Worm (Caenorhabditis elegans) whole organism, late embryonic: ENCODE data around the gene T13C2.2.

Experiments used
- K09A11.1 ChIP-seq: sonication (generic microtip); optimal IDR thresholded peaks from 2 replicates; lab custom pipeline; 2017; ENCODE audit warnings: antibody characterized with exemption, mild to moderate bottlenecking, missing genetic modification characterization, missing compliant biosample characterization; ENCODE audit not compliant: insufficient read depth
- ceh-45 ChIP-seq: fragments of 200-800 bp; sonication (Bioruptor generic); IDR thresholded peaks from 2 replicates; pipeline ENCODE4 v1.3.6; 2022; ENCODE audit warnings: missing genetic modification reagents, missing genetic modification characterization, missing compliant biosample characterization
- ets-4 ChIP-seq: sonication (generic microtip); optimal IDR thresholded peaks from 2 replicates; lab custom pipeline; 2016; ENCODE audit warnings: missing genetic modification characterization, missing compliant biosample characterization
- eyg-1 ChIP-seq: sonication (generic microtip); optimal IDR thresholded peaks from 2 replicates; lab custom pipeline; 2016; ENCODE audit warnings: missing genotype, missing genetic modification characterization, missing compliant biosample characterization
- gmeb-2 ChIP-seq: sonication (generic microtip); optimal IDR thresholded peaks from 2 replicates; lab custom pipeline; 2016; ENCODE audit warnings: missing genetic modification characterization, inconsistent platforms, missing compliant biosample characterization
- hlh-30 ChIP-seq: sonication (generic microtip); optimal IDR thresholded peaks from 2 replicates; lab custom pipeline; 2017; ENCODE audit warnings: antibody characterized with exemption, missing genetic modification characterization, missing compliant biosample characterization; ENCODE audit not compliant: insufficient read depth
- lim-6 ChIP-seq: sonication (generic microtip); optimal IDR thresholded peaks from 2 replicates; lab custom pipeline; 2016; ENCODE audit warnings: missing genetic modification characterization, missing compliant biosample characterization
- lin-11 ChIP-seq: fragments of 200-800 bp; sonication (Bioruptor generic); optimal IDR thresholded peaks from 2 replicates; lab custom pipeline; 2018; ENCODE audit warnings: mild to moderate bottlenecking, missing genetic modification characterization, missing compliant biosample characterization
- nhr-11 ChIP-seq: fragments of 150-350 bp; optimal IDR thresholded peaks from 2 replicates; lab custom pipeline; 2014; ENCODE audit warnings: missing biosample characterization, missing genetic modification characterization
- pax-1 ChIP-seq: fragments of 150-350 bp; optimal IDR thresholded peaks from 2 replicates; lab custom pipeline; 2014; ENCODE audit warnings: missing biosample characterization, missing genetic modification characterization
- pha-4 ChIP-seq: fragments of 150-350 bp; optimal IDR thresholded peaks from 2 replicates; lab custom pipeline; 2018; ENCODE audit warnings: missing biosample characterization, missing genetic modification reagents, missing genetic modification characterization
- pros-1 ChIP-seq: fragments of 150-350 bp; optimal IDR thresholded peaks from 2 replicates; lab custom pipeline; 2014; ENCODE audit warnings: missing biosample characterization, missing genetic modification reagents, missing genetic modification characterization
- sdc-2 ChIP-seq: sonication (generic microtip); optimal IDR thresholded peaks from 2 replicates; lab custom pipeline; 2016; ENCODE audit warnings: missing genotype, missing genetic modification characterization, missing compliant biosample characterization
- tbx-2 ChIP-seq: sonication (generic microtip); optimal IDR thresholded peaks from 2 replicates; lab custom pipeline; 2016; ENCODE audit warnings: missing genetic modification characterization, missing compliant biosample characterization

DNA sequence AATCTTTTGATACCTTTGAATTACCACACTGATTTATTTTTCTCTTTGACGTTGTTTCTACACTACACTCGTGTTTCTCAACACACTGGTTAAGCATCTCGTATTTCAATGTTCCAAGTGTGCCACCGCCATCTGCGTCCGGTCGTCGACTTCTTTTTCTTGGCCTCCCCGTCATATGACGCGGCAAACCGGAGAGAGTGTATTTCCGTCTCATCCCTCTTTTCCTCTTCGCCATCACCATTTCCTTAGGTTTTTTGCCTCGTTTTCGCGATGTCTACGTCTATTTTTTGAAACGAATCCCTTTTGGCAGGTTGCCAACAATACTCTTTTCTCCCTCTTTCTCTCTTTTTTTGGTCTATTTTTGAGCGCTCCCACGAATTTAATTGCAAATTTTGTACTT, 47.0 kb downstream of the T13C2.2 start:
- TF ChIP-seq pax-1 (tag; lab: Kevin White, UChicago) (no peak), lim-6 (tag; lab: Kevin White, UChicago) (no peak), sdc-2 (tag; lab: Kevin White, UChicago) (no peak), gmeb-2 (tag; lab: Kevin White, UChicago) (no peak), pros-1 (tag; lab: Kevin White, UChicago) (no peak), eyg-1 (tag; lab: Kevin White, UChicago) (peak; percentile 20), nhr-11 (no peak), ets-4 (tag; lab: Kevin White, UChicago) (no peak), tbx-2 (tag; lab: Kevin White, UChicago) (peak; percentile 46), hlh-30 (tag; lab: Kevin White, UChicago) (peak; percentile 75), pha-4 (tag; lab: Kevin White, UChicago) (no peak), lin-11 (tag; lab: Kevin White, UChicago) (no peak), ceh-45 (GFP tag; lab: Robert Waterston, UW) (no peak), K09A11.1 (no peak)
